Fruit fly (Drosophila melanogaster): ENCODE data around the gene sgl.

The sgl gene

DNA sequence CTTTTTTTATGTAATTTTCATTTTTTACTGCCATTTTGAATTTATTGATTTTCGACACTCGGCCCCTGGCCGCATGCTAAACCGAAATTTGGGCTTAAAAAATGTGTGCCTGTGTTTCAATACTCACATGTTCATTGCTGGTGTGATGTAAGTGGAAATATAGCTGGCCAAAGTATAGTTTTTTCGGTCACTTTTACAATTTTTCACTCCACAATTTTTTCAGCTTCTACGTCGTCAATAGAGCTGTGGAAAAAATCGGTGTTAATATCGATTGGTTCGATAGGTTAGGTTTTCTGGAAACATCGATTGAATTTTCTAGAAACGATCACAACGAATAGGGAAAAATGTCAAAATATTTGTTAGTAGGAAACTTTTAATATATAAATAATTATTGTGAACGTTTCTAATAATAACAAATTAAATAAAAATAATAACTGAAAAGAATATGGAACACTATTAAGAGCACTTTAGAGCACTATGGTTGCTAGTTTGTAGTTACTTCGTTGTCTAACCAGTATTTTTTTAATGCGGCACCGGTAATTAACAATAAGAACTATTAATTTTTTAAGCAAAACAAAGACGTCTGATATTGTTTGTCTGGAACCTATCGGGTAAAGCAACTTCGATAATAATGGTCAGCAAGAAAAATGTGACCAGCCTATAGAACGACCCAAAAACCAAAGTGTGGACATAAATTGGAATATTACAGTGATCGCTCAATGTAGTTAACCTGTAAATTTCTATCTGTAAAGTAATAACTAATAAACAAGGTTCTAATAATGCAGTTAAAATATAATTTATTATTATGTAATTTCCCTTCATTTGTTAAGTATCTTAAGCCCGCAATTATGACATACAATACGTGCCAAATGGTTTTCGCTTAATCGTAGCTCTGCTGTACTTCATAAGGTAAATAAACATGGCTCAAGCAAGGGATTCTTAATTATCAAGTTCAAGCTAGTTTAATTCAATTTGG is 9.0 kb downstream of the sgl start, which contains the start of the genes CG10077 and CG9948 (continued):
- peak; percentile 82 for TF ChIP-seq CG7368 (GFP tag; optimal IDR thresholded peaks at IDR 0.05)
- TF ChIP-seq Hr4 (GFP tag; optimal IDR thresholded peaks at IDR 0.05), result peak; percentile 92
- TF ChIP-seq CG31627 (GFP tag; optimal IDR thresholded peaks at IDR 0.05), result peak; percentile 88
- peak; percentile 69 for TF ChIP-seq CG9139 (GFP tag; optimal IDR thresholded peaks at IDR 0.05)
- TF ChIP-seq CG3032 (tag; optimal IDR thresholded peaks at IDR 0.05), result peak; percentile 91
- peak; percentile 86 for TF ChIP-seq Eip93F (GFP tag; optimal IDR thresholded peaks at IDR 0.05)
- peak; percentile 90 for TF ChIP-seq pdm3 (GFP tag; optimal IDR thresholded peaks at IDR 0.05)
- peak; percentile 92 for TF ChIP-seq OdsH (GFP tag; optimal IDR thresholded peaks at IDR 0.05)
- peak; percentile 79 to 88 for TF ChIP-seq ss (GFP tag; optimal IDR thresholded peaks at IDR 0.05)
- peak; percentile 85 for TF ChIP-seq CG11294 (GFP tag; IDR thresholded peaks at IDR 0.05)

DNA sequence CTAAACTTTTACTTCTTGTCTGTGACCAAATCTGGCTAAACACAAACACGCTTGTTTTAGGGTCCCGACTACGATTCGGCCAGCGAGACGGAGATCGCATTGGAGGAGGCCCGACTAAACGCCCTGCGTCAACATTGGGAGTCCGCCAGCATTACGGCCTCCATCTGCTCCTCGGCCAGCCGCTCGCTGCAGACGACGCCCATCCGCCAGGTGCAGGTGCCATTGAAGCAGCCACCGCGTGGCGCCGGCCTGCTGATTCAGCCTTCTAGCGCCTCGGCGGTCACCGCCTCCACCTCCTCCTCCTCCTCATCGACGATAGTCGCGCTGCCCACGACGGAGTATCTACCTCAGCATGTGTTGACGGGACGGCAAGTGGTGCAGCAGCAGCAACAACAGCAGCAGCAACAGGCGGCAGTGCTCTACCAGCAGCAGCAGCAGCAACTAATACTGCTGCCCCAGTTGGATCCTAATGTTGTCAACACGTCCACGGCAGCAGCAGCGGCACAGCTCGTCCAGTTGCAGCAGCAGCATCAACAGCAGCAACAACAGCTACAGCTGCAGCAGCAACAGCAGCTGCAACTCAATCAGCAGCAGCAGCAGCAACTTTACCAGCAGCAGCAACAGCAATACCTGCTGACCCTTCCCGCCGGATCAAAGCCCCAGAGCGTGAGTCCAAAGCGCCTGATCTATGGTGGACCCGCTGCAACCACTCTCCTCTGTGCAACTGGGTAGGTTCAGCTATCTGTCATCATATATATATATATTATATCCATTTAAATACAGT is 17.2 kb downstream of the sgl start:
- no peak for TF ChIP-seq fd59A (GFP tag; optimal IDR thresholded peaks at IDR 0.05)
- TF ChIP-seq Ets96B (tag; optimal IDR thresholded peaks at IDR 0.05), result no peak
- no peak for TF ChIP-seq CG6792 (GFP tag; optimal IDR thresholded peaks at IDR 0.05)
- TF ChIP-seq CG3032 (tag; optimal IDR thresholded peaks at IDR 0.05), result no peak
- no peak for TF ChIP-seq Lpt (GFP tag; optimal IDR thresholded peaks at IDR 0.05)
- TF ChIP-seq CG16779 (tag; optimal IDR thresholded peaks at IDR 0.05), result no peak
- no peak for TF ChIP-seq spab (GFP tag; optimal IDR thresholded peaks at IDR 0.05)

DNA sequence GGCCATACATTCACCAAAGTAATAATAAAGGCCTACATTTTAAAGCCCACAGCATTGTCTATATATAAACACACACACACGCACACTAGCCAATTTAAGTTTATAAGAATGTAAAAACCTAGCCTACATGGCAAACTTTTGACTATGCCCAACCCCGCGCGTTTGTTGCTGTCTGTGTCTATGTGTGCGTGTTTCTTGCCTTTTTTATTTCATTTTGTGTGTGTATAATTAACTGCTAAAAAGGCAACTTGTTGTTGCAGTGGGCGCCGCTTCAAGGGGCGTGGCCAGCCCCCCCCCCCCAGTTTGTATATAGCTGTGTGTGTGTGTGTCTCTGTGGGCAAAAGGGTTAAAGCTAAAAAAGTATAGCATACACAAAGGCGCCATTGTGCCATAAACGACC is 19.2 kb downstream of the sgl start:
- TF ChIP-seq Ets96B (tag; optimal IDR thresholded peaks at IDR 0.05) (no peak), Eip93F (GFP tag; optimal IDR thresholded peaks at IDR 0.05) (no peak), CG6808 (GFP tag; optimal IDR thresholded peaks at IDR 0.05) (no peak)

DNA sequence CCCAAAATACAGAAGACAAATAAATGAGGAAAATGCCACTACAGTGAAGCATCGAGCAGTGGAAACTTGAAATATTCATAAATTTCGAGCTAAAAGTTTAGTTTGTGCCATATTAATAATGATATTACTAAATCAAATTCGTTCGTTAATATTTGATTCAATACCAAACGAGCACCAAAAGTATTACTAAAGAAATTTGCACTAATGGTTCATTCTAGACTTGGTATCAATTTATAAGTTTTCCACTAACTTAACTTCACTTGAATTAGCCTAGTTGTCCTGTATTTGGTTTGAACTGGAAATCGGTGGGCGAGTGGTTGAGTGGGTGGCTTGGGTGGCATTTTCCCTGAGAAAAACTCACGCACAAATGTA is 20.6 kb downstream of the sgl start:
- TF ChIP-seq Eip78C (GFP tag), result no peak
- no peak for TF ChIP-seq Eip93F (GFP tag; optimal IDR thresholded peaks at IDR 0.05)
- no peak for TF ChIP-seq esn (GFP tag; optimal IDR thresholded peaks at IDR 0.05)
- no peak for TF ChIP-seq Ets21C (GFP tag; optimal IDR thresholded peaks at IDR 0.05)
- no peak for TF ChIP-seq CG6808 (GFP tag; optimal IDR thresholded peaks at IDR 0.05)
- TF ChIP-seq CG16779 (tag; optimal IDR thresholded peaks at IDR 0.05), result no peak
- no peak for TF ChIP-seq eg (GFP tag; IDR thresholded peaks at IDR 0.05)
- TF ChIP-seq salr (GFP tag; optimal IDR thresholded peaks at IDR 0.05), result no peak

DNA sequence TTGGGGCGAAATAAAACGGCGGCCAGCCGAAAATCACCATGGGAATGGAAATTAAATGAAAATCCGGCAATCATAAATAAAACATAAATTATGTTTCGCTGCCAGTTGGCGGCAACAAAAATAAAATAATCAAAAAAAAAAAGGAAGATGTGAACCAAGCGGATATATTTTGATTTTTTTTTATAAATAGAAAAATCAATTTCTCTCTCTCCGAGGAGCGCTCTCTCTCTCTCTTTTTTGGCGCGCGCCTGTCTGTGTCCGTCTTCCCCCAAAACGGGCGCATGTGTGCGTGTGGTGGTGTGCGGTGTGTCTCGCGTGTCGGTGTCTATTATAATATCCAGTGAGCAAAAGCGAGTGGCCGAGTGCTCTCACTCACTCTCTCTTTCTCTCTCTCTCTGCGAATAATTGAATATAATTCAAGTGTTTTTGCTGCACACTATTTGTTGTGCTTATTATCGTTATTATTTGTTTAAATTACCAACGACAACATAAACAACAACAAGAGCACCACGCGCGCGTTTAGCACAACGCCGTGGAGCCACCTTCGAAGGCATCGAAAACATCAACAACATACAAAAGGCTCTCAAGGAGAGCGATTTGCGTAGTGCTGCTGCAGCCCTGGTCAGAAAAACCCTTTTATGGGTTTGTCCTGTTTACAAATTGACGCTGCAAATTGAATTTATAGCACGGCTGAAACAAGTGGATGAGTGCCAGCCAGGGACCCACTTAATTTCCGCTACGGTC is 21.2 kb downstream of the sgl start:
- TF ChIP-seq salr (GFP tag; optimal IDR thresholded peaks at IDR 0.05), result peak in 1 of 2 experiments; percentile 11
- TF ChIP-seq CG6276 (GFP tag; optimal IDR thresholded peaks at IDR 0.05), result peak; percentile 55
- TF ChIP-seq Sox14 (GFP tag; optimal IDR thresholded peaks at IDR 0.05), result no peak
- peak; percentile 61 for TF ChIP-seq CG15336 (GFP tag; IDR thresholded peaks at IDR 0.05)
- peak; percentile 20; the same call in 1 of the 3 replicates for TF ChIP-seq CG8119 (GFP tag; IDR thresholded peaks at IDR 0.05)
- TF ChIP-seq CG16779 (tag; optimal IDR thresholded peaks at IDR 0.05), result no peak
- TF ChIP-seq eg (GFP tag; IDR thresholded peaks at IDR 0.05), result peak; percentile 35; the same call in 2 of the 3 replicates
- peak; percentile 14 for TF ChIP-seq Eip78C (GFP tag)
- TF ChIP-seq CG32006 (GFP tag; optimal IDR thresholded peaks at IDR 0.05), result peak; percentile 9
- TF ChIP-seq fd59A (GFP tag; optimal IDR thresholded peaks at IDR 0.05), result no peak

Data from whole organism, prepupa.